Fruit fly (Drosophila melanogaster) whole organism, prepupa: ENCODE measurements around the gene Nthl1.

Experiments
- CG10631 ChIP-seq: fragments of 200-800 bp; sonication (Bioruptor generic); optimal IDR thresholded peaks from 2 replicates; lab custom pipeline; 2016; ENCODE audit warnings: missing biosample characterization, missing genetic modification characterization
- CG32006 ChIP-seq: fragments of 200-800 bp; sonication (Bioruptor generic); optimal IDR thresholded peaks from 3 replicates; lab custom pipeline; 2017; ENCODE audit warnings: missing biosample characterization, mild to moderate bottlenecking, missing genetic modification characterization
- CG34406 ChIP-seq: fragments of 200-800 bp; sonication (Bioruptor generic); optimal IDR thresholded peaks from 3 replicates; lab custom pipeline; 2016; ENCODE audit warnings: missing biosample characterization, missing genetic modification characterization
- CG4318 ChIP-seq: fragments of 200-800 bp; sonication (Bioruptor generic); optimal IDR thresholded peaks from 3 replicates; lab custom pipeline; 2017; ENCODE audit warnings: missing biosample characterization, mild to moderate bottlenecking, missing genetic modification characterization
- CG6276 ChIP-seq: fragments of 200-800 bp; sonication (Bioruptor generic); optimal IDR thresholded peaks from 2 replicates; lab custom pipeline; 2017; ENCODE audit warnings: missing biosample characterization, mild to moderate bottlenecking, missing genetic modification characterization
- CG6792 ChIP-seq: fragments of 200-800 bp; sonication (Bioruptor generic); optimal IDR thresholded peaks from 3 replicates; lab custom pipeline; 2016; ENCODE audit warnings: missing biosample characterization, missing genetic modification characterization
- CG6808 ChIP-seq: fragments of 200-800 bp; sonication (Bioruptor generic); optimal IDR thresholded peaks from 3 replicates; lab custom pipeline; 2017; ENCODE audit warnings: missing biosample characterization, missing genetic modification characterization, mild to moderate bottlenecking, moderate library complexity, missing genetic modification reagents
- CG6854 ChIP-seq: fragments of 200-800 bp; sonication (Bioruptor generic); optimal IDR thresholded peaks from 2 replicates; lab custom pipeline; 2017; ENCODE audit warnings: missing biosample characterization, mild to moderate bottlenecking, missing genetic modification characterization
- CG8119 ChIP-seq: fragments of 200-800 bp; sonication (Bioruptor generic); IDR thresholded peaks from 3 replicates; pipeline ENCODE4 v1.3.6; 2022; ENCODE audit warnings: missing biosample characterization, missing genetic modification characterization
- CG8319 ChIP-seq: fragments of 200-800 bp; sonication (Bioruptor generic); optimal IDR thresholded peaks from 3 replicates; lab custom pipeline; 2016; ENCODE audit warnings: missing biosample characterization, missing genetic modification characterization
- CG8632 ChIP-seq: fragments of 200-800 bp; sonication (Bioruptor generic); optimal IDR thresholded peaks from 3 replicates; lab custom pipeline; 2016; ENCODE audit warnings: missing biosample characterization, missing genetic modification characterization
- Eip78C ChIP-seq: fragments of 200-800 bp; sonication (Bioruptor generic); peaks from one replicate; lab custom pipeline; 2016; ENCODE audit warnings: missing biosample characterization, missing genetic modification characterization
- Ets96B ChIP-seq: fragments of 200-800 bp; optimal IDR thresholded peaks from 2 replicates; lab custom pipeline; 2019; ENCODE audit warnings: missing biosample characterization, mild to moderate bottlenecking, missing genetic modification characterization, moderate library complexity
- OdsH ChIP-seq: fragments of 200-800 bp; sonication (Bioruptor generic); optimal IDR thresholded peaks from 3 replicates; lab custom pipeline; 2016; ENCODE audit warnings: missing biosample characterization, missing genetic modification characterization
- Smox ChIP-seq: fragments of 200-800 bp; sonication (Bioruptor generic); optimal IDR thresholded peaks from 3 replicates; lab custom pipeline; 2016; ENCODE audit warnings: missing biosample characterization, missing genetic modification characterization
- Sox14 ChIP-seq: fragments of 200-800 bp; sonication (Bioruptor generic); optimal IDR thresholded peaks from 3 replicates; lab custom pipeline; 2016; ENCODE audit warnings: missing biosample characterization, missing genetic modification characterization
- Sox15 ChIP-seq: fragments of 200-800 bp; sonication (Bioruptor generic); optimal IDR thresholded peaks from 3 replicates; lab custom pipeline; 2016; ENCODE audit warnings: missing biosample characterization, missing genetic modification characterization
- fd59A ChIP-seq: fragments of 200-800 bp; sonication (Bioruptor generic); optimal IDR thresholded peaks from 2 replicates; lab custom pipeline; 2017; ENCODE audit warnings: missing biosample characterization, mild to moderate bottlenecking, missing genetic modification characterization, missing genetic modification reagents
- fkh ChIP-seq: fragments of 200-800 bp; sonication (Bioruptor generic); optimal IDR thresholded peaks from 3 replicates; lab custom pipeline; 2017; ENCODE audit warnings: missing biosample characterization, mild to moderate bottlenecking, missing genetic modification characterization, moderate library complexity
- salr ChIP-seq, 2 experiments: fragments of 200-800 bp; sonication (Bioruptor generic); optimal IDR thresholded peaks; 3 replicates each; lab custom pipeline; 2016 to 2018; ENCODE audit warnings: missing biosample characterization in 2 of 2, missing genetic modification characterization in 2 of 2, mild to moderate bottlenecking in 1 of 2
- ss ChIP-seq, 2 experiments: fragments of 200-800 bp; sonication (Bioruptor generic); optimal IDR thresholded peaks; 2 replicates in 1 of 2; 3 replicates in 1 of 2; lab custom pipeline; 2017 to 2018; ENCODE audit warnings: mild to moderate bottlenecking in 2 of 2, missing biosample characterization in 2 of 2, missing genetic modification characterization in 2 of 2, moderate library complexity in 1 of 2
- svp ChIP-seq: fragments of 200-800 bp; sonication (Bioruptor generic); peaks from one replicate; lab custom pipeline; 2016; ENCODE audit warnings: missing biosample characterization, missing genetic modification characterization
- vri ChIP-seq: fragments of 200-800 bp; sonication (Bioruptor generic); optimal IDR thresholded peaks from 3 replicates; lab custom pipeline; 2016; ENCODE audit warnings: missing biosample characterization, mild to moderate bottlenecking, missing genetic modification characterization

Nthl1 gene

dm6 chr2L:20879567-20880141 is 48.0 kb downstream of the Nthl1 start:
- TF ChIP-seq CG6276 (peak; percentile 0), salr (GFP tag; optimal IDR thresholded peaks at IDR 0.05; lab: Kevin White, UChicago) (no peak), Eip78C (GFP tag; lab: Kevin White, UChicago) (peak; percentile 11), CG8119 (GFP tag; lab: Robert Waterston, UW) (no peak)

dm6 chr2L:20878463-20878862 is 49.2 kb downstream of the Nthl1 start:
- TF ChIP-seq CG6792 (GFP tag; lab: Kevin White, UChicago) (no peak), Sox14 (no peak), CG10631 (GFP tag; lab: Kevin White, UChicago) (no peak), CG34406 (no peak), OdsH (GFP tag; lab: Kevin White, UChicago) (no peak), Eip78C (GFP tag; lab: Kevin White, UChicago) (peak; percentile 43), CG4318 (GFP tag; lab: Kevin White, UChicago) (no peak), svp (GFP tag; lab: Kevin White, UChicago) (peak; percentile 80)

DNA sequence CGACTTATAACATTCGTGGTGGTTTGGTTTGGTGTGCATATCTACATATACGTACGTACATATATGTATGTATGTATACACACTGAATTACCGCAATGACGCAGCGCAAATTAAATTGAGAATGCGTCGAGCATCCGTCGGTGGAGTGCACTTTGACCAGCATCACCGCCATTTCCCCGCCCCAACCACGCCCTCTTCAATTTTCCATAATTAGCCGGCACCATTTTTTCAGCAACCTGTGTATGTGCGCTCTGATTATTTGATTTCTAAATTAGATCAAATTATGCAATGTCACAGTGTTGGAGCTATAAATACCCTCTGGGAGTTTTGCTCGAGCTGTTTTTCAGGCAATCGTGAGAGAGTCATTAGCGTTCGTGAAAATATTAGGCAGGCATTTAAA is 49.6 kb downstream of the Nthl1 start:
- TF ChIP-seq Smox (GFP tag; lab: Kevin White, UChicago) (no peak), Sox15 (GFP tag; lab: Kevin White, UChicago) (no peak), CG6854 (GFP tag; lab: Kevin White, UChicago) (peak; percentile 6), ss (GFP tag; optimal IDR thresholded peaks at IDR 0.05; lab: Kevin White, UChicago) (peak; percentile 9 to 41), vri (no peak), CG32006 (GFP tag; lab: Kevin White, UChicago) (no peak), CG6808 (peak; percentile 3), CG6276 (peak; percentile 5), CG8632 (no peak), CG8319 (GFP tag; lab: Kevin White, UChicago) (no peak), CG6792 (GFP tag; lab: Kevin White, UChicago) (no peak), fd59A (GFP tag; lab: Kevin White, UChicago) (no peak), Ets96B (tag; lab: Kevin White, UChicago) (no peak), CG8119 (GFP tag; lab: Robert Waterston, UW) (no peak), fkh (no peak)
